Fruit fly (Drosophila melanogaster): ENCODE data around the gene Gmppb.

DNA sequence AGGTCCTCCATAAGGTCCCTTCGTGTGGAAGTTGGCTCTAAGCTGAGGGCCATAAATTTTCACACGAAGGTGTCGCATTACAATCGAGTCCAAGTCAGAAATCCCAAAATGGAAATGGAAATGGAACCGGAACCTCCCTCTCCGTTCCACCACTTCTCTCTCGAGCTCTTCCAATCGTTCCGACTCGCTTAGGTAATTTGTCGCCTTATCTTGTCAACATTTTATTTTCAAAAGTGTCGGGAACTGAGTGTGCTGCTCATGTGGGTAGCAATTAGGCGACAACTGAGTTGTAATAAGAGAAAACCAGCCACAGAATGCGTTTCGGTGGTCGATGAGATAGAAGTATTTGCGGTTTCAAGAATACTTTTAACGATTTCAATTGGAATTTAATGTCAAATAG, 29.5 kb downstream of the Gmppb start:
- TF ChIP-seq dac (GFP tag; optimal IDR thresholded peaks at IDR 0.05) (no peak), Hr39 (GFP tag; optimal IDR thresholded peaks at IDR 0.05) (no peak), CG34406 (GFP tag; optimal IDR thresholded peaks at IDR 0.05) (no peak), fd85E (GFP tag; optimal IDR thresholded peaks at IDR 0.05) (no peak), dsx (GFP tag; optimal IDR thresholded peaks at IDR 0.05; ENCODE audit: poor library complexity, severe bottlenecking) (no peak), Blimp-1 (GFP tag; optimal IDR thresholded peaks at IDR 0.05) (no peak), CG3032 (tag; optimal IDR thresholded peaks at IDR 0.05) (no peak), cyc (GFP tag; optimal IDR thresholded peaks at IDR 0.05) (no peak), Ets21C (GFP tag; optimal IDR thresholded peaks at IDR 0.05) (no peak)
